Fruit fly (Drosophila melanogaster): ENCODE results near the gene PH4alphaNE3.

Gene PH4alphaNE3

dm6 chr3R:30628928-30629327 lies 24.9 kb downstream of the PH4alphaNE3 start, which contains the start of gene CG2267:
Gene CG2267, minus strand, starts transcription at chr3R:30629028.
- TF ChIP-seq pan (optimal IDR thresholded peaks at IDR 0.05) (no peak), EcR (GFP tag; optimal IDR thresholded peaks at IDR 0.05) (no peak), CG8478 (optimal IDR thresholded peaks at IDR 0.05) (no peak), psq (optimal IDR thresholded peaks at IDR 0.05) (no peak), usp (GFP tag; optimal IDR thresholded peaks at IDR 0.05) (no peak), Dll (optimal IDR thresholded peaks at IDR 0.05) (no peak)

dm6 chr3R:30643240-30643639 lies 39.3 kb downstream of the PH4alphaNE3 start:
- TF ChIP-seq usp (GFP tag; optimal IDR thresholded peaks at IDR 0.05) = no peak
- no peak for TF ChIP-seq Dll (optimal IDR thresholded peaks at IDR 0.05)
- no peak for TF ChIP-seq psq (optimal IDR thresholded peaks at IDR 0.05)
- no peak for TF ChIP-seq CG8478 (optimal IDR thresholded peaks at IDR 0.05)
- no peak for TF ChIP-seq EcR (GFP tag; optimal IDR thresholded peaks at IDR 0.05)
- TF ChIP-seq pan (optimal IDR thresholded peaks at IDR 0.05) = no peak

- no peak for TF ChIP-seq EcR (GFP tag; optimal IDR thresholded peaks at IDR 0.05)
- no peak for TF ChIP-seq pan (optimal IDR thresholded peaks at IDR 0.05)
- no peak for TF ChIP-seq psq (optimal IDR thresholded peaks at IDR 0.05)
Observed at dm6 chr3R:30645780-30646179, 41.8 kb downstream of the PH4alphaNE3 start, which contains the start of gene CG31013. Gene CG31013, minus strand, starts transcription at chr3R:30645880.

- no peak for TF ChIP-seq EcR (GFP tag; optimal IDR thresholded peaks at IDR 0.05)
- TF ChIP-seq psq (optimal IDR thresholded peaks at IDR 0.05) = no peak
- TF ChIP-seq usp (GFP tag; optimal IDR thresholded peaks at IDR 0.05) = no peak
- no peak for TF ChIP-seq CG8478 (optimal IDR thresholded peaks at IDR 0.05)
- TF ChIP-seq Dll (optimal IDR thresholded peaks at IDR 0.05) = no peak
- TF ChIP-seq pan (optimal IDR thresholded peaks at IDR 0.05) = no peak
Observed at dm6 chr3R:30648451-30648850, 44.5 kb downstream of the PH4alphaNE3 start, which contains the start of gene PH4alphaPV. Gene PH4alphaPV, minus strand, starts transcription at chr3R:30648551.

- TF ChIP-seq usp (GFP tag; optimal IDR thresholded peaks at IDR 0.05) = no peak
- no peak for TF ChIP-seq CG8478 (optimal IDR thresholded peaks at IDR 0.05)
- no peak for TF ChIP-seq psq (optimal IDR thresholded peaks at IDR 0.05)
- TF ChIP-seq pan (optimal IDR thresholded peaks at IDR 0.05) = no peak
- no peak for TF ChIP-seq EcR (GFP tag; optimal IDR thresholded peaks at IDR 0.05)
- no peak for TF ChIP-seq Dll (optimal IDR thresholded peaks at IDR 0.05)
Observed at dm6 chr3R:30648851-30649250, 44.9 kb downstream of the PH4alphaNE3 start, which contains the start of gene CG34432. Gene CG34432, plus strand, starts transcription at chr3R:30649151.

- TF ChIP-seq Dll (optimal IDR thresholded peaks at IDR 0.05) (no peak), psq (optimal IDR thresholded peaks at IDR 0.05) (no peak), CG8478 (optimal IDR thresholded peaks at IDR 0.05) (no peak), EcR (GFP tag; optimal IDR thresholded peaks at IDR 0.05) (no peak), pan (optimal IDR thresholded peaks at IDR 0.05) (no peak), usp (GFP tag; optimal IDR thresholded peaks at IDR 0.05) (no peak)
Observed at dm6 chr3R:30649661-30650060, 45.7 kb downstream of the PH4alphaNE3 start, which contains the start of gene CG34433. Gene CG34433, plus strand, starts transcription at chr3R:30649961.
